Fruit fly (Drosophila melanogaster) whole organism, wandering third instar larva: ENCODE data around the gene Sirt1.

Experiments
- Hr83 ChIP-seq: fragments of 200-300 bp; sonication (Bioruptor generic); optimal IDR thresholded peaks from 2 replicates; lab custom pipeline; 2016; ENCODE audit warnings: missing biosample characterization, mild to moderate bottlenecking, missing genetic modification characterization, moderate library complexity; ENCODE audit not compliant: poor library complexity, severe bottlenecking
- Mio ChIP-seq: sonication (Bioruptor generic); optimal IDR thresholded peaks from 2 replicates; lab custom pipeline; 2016; ENCODE audit warnings: missing biosample characterization, missing genetic modification characterization
- Myc ChIP-seq: fragments of >200 bp; optimal IDR thresholded peaks from 2 replicates; lab custom pipeline; 2017
- OdsH ChIP-seq: fragments of 200-800 bp; sonication (Bioruptor generic); optimal IDR thresholded peaks from 2 replicates; lab custom pipeline; 2016; ENCODE audit warnings: missing biosample characterization, mild to moderate bottlenecking, missing genetic modification characterization
- dl ChIP-seq, 2 experiments: fragments of 175-275, 200-275 bp in 1 of 2; fragments of 200-275 bp in 1 of 2; sonication (Bioruptor generic); optimal IDR thresholded peaks; lab custom pipeline; 2018; ENCODE audit warnings: mild to moderate bottlenecking in 2 of 2, missing biosample characterization in 2 of 2, missing genetic modification characterization in 2 of 2, moderate library complexity in 2 of 2; ENCODE audit not compliant: partially characterized antibody in 2 of 2, insufficient read depth in 1 of 2
- lola ChIP-seq: fragments of >200 bp; optimal IDR thresholded peaks from 2 replicates; lab custom pipeline; 2017; ENCODE audit warnings: missing biosample characterization, missing genetic modification characterization
- sv ChIP-seq: fragments of 200-800 bp; sonication (Bioruptor generic); optimal IDR thresholded peaks from 3 replicates; lab custom pipeline; 2016; ENCODE audit warnings: missing biosample characterization, missing genetic modification characterization
- woc ChIP-seq: sonication (Bioruptor generic); optimal IDR thresholded peaks from 2 replicates; lab custom pipeline; 2016; ENCODE audit warnings: missing biosample characterization, mild to moderate bottlenecking, missing genetic modification characterization

DNA sequence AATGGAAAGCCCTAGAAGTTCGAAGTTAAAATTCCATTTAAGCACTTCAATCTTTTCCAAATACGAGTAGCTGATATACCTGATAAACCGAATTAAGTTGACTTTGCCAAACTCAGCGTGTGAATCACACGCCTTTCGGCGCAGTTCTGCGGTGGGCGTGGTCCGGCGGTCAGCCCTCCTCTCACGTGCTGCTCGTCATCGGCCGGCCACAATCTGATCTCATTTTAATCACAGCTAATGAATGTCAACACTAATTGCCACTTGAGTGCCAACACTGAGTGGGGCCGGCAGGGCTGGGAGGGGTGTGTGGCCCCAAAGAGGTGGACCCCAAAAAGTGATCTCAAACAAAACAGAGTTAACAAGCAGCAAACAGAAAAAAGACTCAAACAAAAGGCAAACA is 29.4 kb upstream of the Sirt1 start:
- TF ChIP-seq woc (GFP tag; lab: Kevin White, UChicago) (no peak), sv (GFP tag; lab: Kevin White, UChicago) (no peak), lola (no peak), Mio (GFP tag; lab: Kevin White, UChicago) (no peak), Hr83 (GFP tag; lab: Kevin White, UChicago) (no peak), dl (GFP tag; optimal IDR thresholded peaks at IDR 0.05; lab: Kevin White, UChicago; ENCODE audit: insufficient read depth in 1 of 2, partially characterized antibody in 2 of 2) (no peak), OdsH (GFP tag; lab: Kevin White, UChicago) (no peak), Myc (lab: Kevin White, UChicago) (no peak)
